Worm (Caenorhabditis elegans): ENCODE data around the gene F54C8.6.

Gene F54C8.6

DNA sequence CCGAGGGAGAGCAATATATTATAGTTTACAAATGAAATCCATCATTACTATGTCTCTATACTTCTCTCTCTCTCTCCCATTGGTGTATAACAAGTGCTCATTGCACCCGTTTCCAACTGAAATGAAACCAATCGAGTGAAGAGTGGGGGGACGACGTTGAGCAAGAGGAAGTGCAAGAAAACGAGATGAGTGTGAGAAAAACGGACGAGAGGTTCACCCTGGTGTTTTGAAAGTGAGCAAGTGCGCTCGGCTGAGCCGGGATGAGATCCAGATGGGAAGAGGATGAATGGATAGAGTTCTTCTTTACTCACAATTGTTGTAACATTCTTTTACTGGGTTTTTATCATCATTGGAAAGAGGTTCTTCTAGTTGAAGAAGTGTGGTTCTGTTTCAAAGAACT lies 34.0 kb upstream of the F54C8.6 start:
- TF ChIP-seq cog-1 (tag; optimal IDR thresholded peaks at IDR 0.05) (no peak), med-1 (GFP tag; optimal IDR thresholded peaks at IDR 0.05; ENCODE audit: insufficient read depth) (no peak), ref-1 (GFP tag; conservative IDR thresholded peaks at IDR 0.05) (no peak)

ce11 chrIII:9482423-9482993 lies 32.8 kb upstream of the F54C8.6 start:
- no peak for TF ChIP-seq ref-1 (GFP tag; conservative IDR thresholded peaks at IDR 0.05)
- TF ChIP-seq tab-1 (GFP tag; IDR thresholded peaks at IDR 0.05), result no peak
- no peak for TF ChIP-seq klf-2 (GFP tag; conservative IDR thresholded peaks at IDR 0.05)
- TF ChIP-seq T22C8.4 (GFP tag; IDR thresholded peaks at IDR 0.05), result no peak
- no peak for TF ChIP-seq ztf-23 (GFP tag; IDR thresholded peaks at IDR 0.05)
- TF ChIP-seq med-1 (GFP tag; optimal IDR thresholded peaks at IDR 0.05; ENCODE audit: insufficient read depth), result no peak
- TF ChIP-seq flt-1 (GFP tag; IDR thresholded peaks at IDR 0.05), result no peak
- TF ChIP-seq cog-1 (tag; optimal IDR thresholded peaks at IDR 0.05), result no peak
- TF ChIP-seq ztf-29 (GFP tag; IDR thresholded peaks at IDR 0.05), result no peak

DNA sequence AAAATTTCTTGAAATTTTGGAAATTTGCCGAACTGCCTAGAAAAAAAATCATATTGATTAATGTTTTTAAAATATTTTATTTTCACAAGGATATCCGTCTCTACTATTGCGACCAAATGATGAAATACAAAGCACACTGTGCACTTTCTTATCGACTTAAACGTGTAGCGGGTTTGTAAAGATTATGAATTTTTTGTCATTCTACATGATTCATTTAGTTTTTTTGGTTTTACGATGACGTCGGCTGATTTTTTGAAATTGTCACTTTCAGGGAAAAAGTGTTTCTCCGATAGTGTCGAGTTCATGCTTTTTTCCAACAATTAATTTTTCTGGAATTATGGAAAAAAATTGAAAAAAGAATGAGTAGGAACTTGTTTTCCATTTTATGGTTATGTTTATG lies 26.8 kb upstream of the F54C8.6 start:
- TF ChIP-seq ztf-23 (GFP tag; IDR thresholded peaks at IDR 0.05), result no peak
- TF ChIP-seq ztf-29 (GFP tag; IDR thresholded peaks at IDR 0.05), result no peak
- TF ChIP-seq cog-1 (tag; optimal IDR thresholded peaks at IDR 0.05), result no peak
- TF ChIP-seq T22C8.4 (GFP tag; IDR thresholded peaks at IDR 0.05), result no peak

DNA sequence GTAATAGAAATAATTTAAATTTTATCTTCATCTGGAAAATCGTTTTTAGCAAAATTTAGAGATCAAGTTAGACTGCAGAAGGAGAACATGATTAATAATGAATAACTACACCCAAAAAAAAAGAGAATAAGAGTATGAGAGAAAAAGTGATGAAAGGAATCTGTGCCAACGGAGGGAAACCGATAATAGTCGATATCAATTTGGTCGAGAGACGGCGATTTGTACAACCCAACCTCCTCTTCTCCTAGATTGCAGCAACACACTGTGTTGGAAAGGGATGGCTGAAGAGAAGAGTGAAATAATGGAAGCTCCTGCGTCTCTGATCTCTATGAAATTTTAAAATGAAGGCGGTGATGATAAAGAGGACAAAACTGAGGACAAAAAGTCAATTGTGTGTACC lies 24.8 kb upstream of the F54C8.6 start:
- TF ChIP-seq med-1 (GFP tag; optimal IDR thresholded peaks at IDR 0.05; ENCODE audit: insufficient read depth) (no peak), ztf-29 (GFP tag; IDR thresholded peaks at IDR 0.05) (no peak), ztf-23 (GFP tag; IDR thresholded peaks at IDR 0.05) (no peak), tab-1 (GFP tag; IDR thresholded peaks at IDR 0.05) (no peak), ref-1 (GFP tag; conservative IDR thresholded peaks at IDR 0.05) (no peak), klf-2 (GFP tag; conservative IDR thresholded peaks at IDR 0.05) (no peak), T22C8.4 (GFP tag; IDR thresholded peaks at IDR 0.05) (no peak), flt-1 (GFP tag; IDR thresholded peaks at IDR 0.05) (no peak), cog-1 (tag; optimal IDR thresholded peaks at IDR 0.05) (no peak)

- TF ChIP-seq flt-1 (GFP tag; IDR thresholded peaks at IDR 0.05) (no peak), ztf-23 (GFP tag; IDR thresholded peaks at IDR 0.05) (no peak), T22C8.4 (GFP tag; IDR thresholded peaks at IDR 0.05) (no peak)
These were observed 22.7 kb upstream of the F54C8.6 start for ce11 chrIII:9472464-9472863.

DNA sequence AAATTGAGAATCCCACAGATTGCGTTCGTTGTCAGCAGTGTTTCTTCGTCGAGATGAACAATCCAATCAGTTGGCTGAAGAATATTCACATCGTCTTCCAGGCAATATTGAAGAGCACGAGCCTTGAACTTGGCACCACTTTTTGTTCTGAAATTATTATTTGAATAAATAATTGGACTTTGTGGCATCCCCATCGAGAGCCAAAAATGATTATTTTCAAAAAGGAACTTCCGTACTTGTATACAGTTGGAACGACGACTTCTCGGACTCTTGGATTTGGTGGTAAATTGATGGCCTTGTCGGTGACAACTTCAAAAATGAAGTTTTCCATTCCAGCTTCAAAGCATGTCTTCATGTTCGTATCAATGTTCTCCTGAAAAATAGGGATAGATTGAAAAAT lies 22.3 kb upstream of the F54C8.6 start:
- TF ChIP-seq ref-1 (GFP tag; conservative IDR thresholded peaks at IDR 0.05) (no peak), T22C8.4 (GFP tag; IDR thresholded peaks at IDR 0.05) (no peak), ztf-29 (GFP tag; IDR thresholded peaks at IDR 0.05) (no peak), med-1 (GFP tag; optimal IDR thresholded peaks at IDR 0.05; ENCODE audit: insufficient read depth) (no peak), flt-1 (GFP tag; IDR thresholded peaks at IDR 0.05) (no peak), ztf-23 (GFP tag; IDR thresholded peaks at IDR 0.05) (no peak), tab-1 (GFP tag; IDR thresholded peaks at IDR 0.05) (no peak), klf-2 (GFP tag; conservative IDR thresholded peaks at IDR 0.05) (no peak), cog-1 (tag; optimal IDR thresholded peaks at IDR 0.05) (no peak)

DNA sequence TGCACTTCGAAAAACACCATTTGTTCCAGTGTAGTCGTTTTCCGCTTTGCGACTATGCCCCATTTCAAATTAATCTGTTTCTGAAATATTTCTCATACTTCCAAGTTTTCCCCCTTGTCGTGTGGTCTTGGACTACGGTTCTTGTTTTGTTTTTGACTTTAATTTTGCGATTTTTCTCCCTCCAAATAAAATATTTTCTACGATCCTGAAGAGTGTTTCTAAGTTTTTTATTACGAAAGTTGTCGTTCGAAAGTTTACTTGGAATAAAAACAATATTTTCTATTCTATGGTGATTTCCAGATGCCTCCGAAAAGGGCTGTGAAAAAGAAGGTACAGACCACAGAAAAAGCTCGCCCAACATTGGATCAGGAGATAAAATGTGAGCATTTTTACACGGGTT lies 18.1 kb upstream of the F54C8.6 start, which contains the start of gene tag-342:
TSS of gene tag-342 (plus strand) at position 301 of the 400 bp plus-strand sequence.
- TF ChIP-seq cog-1 (tag; optimal IDR thresholded peaks at IDR 0.05) (no peak), ztf-23 (GFP tag; IDR thresholded peaks at IDR 0.05) (no peak), T22C8.4 (GFP tag; IDR thresholded peaks at IDR 0.05) (no peak), tab-1 (GFP tag; IDR thresholded peaks at IDR 0.05) (no peak), klf-2 (GFP tag; conservative IDR thresholded peaks at IDR 0.05) (no peak), ref-1 (GFP tag; conservative IDR thresholded peaks at IDR 0.05) (no peak), flt-1 (GFP tag; IDR thresholded peaks at IDR 0.05) (no peak)

DNA sequence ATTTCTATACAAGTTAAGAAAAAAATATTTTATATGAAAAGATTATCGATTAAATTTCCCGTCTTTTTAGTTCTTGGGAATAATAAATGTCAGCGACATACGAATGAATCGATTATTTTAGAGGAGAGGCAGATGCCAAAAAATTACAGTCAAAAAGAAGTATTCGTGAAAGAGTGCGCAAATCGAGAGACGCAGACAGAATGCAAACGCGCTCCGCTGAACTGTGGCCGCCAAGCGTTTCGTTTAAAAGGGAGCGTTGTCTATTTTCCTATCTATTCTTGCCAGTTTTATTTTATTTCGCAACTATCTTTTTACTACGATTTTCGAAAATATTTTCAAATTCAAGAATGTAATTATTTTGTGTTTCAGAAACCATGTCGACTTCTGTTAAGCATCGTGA lies 17.4 kb upstream of the F54C8.6 start, which contains the start of gene baf-1:
TSS of gene baf-1 (plus strand) at position 370 of the 400 bp plus-strand sequence.
- no peak for TF ChIP-seq cog-1 (tag; optimal IDR thresholded peaks at IDR 0.05)
- TF ChIP-seq T22C8.4 (GFP tag; IDR thresholded peaks at IDR 0.05), result peak; percentile 34; the same call in 1 of the 2 replicates
- no peak for TF ChIP-seq tab-1 (GFP tag; IDR thresholded peaks at IDR 0.05)
- no peak for TF ChIP-seq ref-1 (GFP tag; conservative IDR thresholded peaks at IDR 0.05)
- no peak for TF ChIP-seq klf-2 (GFP tag; conservative IDR thresholded peaks at IDR 0.05)

DNA sequence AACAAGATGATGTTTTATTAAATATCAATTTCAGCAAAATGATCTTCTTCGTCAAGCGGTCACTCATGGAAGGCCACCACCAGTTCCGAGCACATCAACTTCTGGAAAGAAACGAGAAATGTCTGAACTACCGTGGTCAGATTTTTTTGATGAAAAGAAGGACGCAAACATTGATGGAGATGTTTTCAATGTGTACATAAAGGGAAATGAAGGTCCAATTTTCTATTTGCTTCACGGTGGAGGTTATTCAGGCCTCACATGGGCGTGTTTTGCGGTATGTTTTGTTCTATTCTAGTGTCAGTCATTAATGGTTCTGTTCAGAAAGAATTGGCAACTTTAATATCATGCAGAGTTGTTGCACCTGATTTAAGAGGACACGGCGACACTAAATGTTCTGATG lies 16.1 kb upstream of the F54C8.6 start, which contains the start of gene B0464.6:
TSS of gene B0464.6 (minus strand) at position 101 of the 400 bp plus-strand sequence.
- no peak for TF ChIP-seq ref-1 (GFP tag; conservative IDR thresholded peaks at IDR 0.05)
- no peak for TF ChIP-seq ztf-23 (GFP tag; IDR thresholded peaks at IDR 0.05)
- no peak for TF ChIP-seq ztf-29 (GFP tag; IDR thresholded peaks at IDR 0.05)
- TF ChIP-seq klf-2 (GFP tag; conservative IDR thresholded peaks at IDR 0.05), result no peak
- TF ChIP-seq cog-1 (tag; optimal IDR thresholded peaks at IDR 0.05), result no peak
- no peak for TF ChIP-seq med-1 (GFP tag; optimal IDR thresholded peaks at IDR 0.05; ENCODE audit: insufficient read depth)
- TF ChIP-seq T22C8.4 (GFP tag; IDR thresholded peaks at IDR 0.05), result no peak
- TF ChIP-seq tab-1 (GFP tag; IDR thresholded peaks at IDR 0.05), result no peak
- no peak for TF ChIP-seq flt-1 (GFP tag; IDR thresholded peaks at IDR 0.05)

- no peak for TF ChIP-seq klf-2 (GFP tag; conservative IDR thresholded peaks at IDR 0.05)
- TF ChIP-seq cog-1 (tag; optimal IDR thresholded peaks at IDR 0.05), result no peak
- TF ChIP-seq ztf-23 (GFP tag; IDR thresholded peaks at IDR 0.05), result peak; percentile 43; the same call in 1 of the 2 replicates
- TF ChIP-seq tab-1 (GFP tag; IDR thresholded peaks at IDR 0.05), result no peak
- TF ChIP-seq flt-1 (GFP tag; IDR thresholded peaks at IDR 0.05), result no peak
- peak; percentile 6; the same call in 1 of the 2 replicates for TF ChIP-seq T22C8.4 (GFP tag; IDR thresholded peaks at IDR 0.05)
- no peak for TF ChIP-seq ref-1 (GFP tag; conservative IDR thresholded peaks at IDR 0.05)
These were observed 15.7 kb upstream of the F54C8.6 start, which contains the start of gene B0464.9 for ce11 chrIII:9465424-9465823. TSS of gene B0464.9 (plus strand) at chrIII:9465767.
